Fruit fly (Drosophila melanogaster) whole organism, wandering third instar larva: Measurements from ENCODE around the gene CG8539.

Experiments used
- Abd-B ChIP-seq: fragments of >200 bp; optimal IDR thresholded peaks from 2 replicates; lab custom pipeline; 2017; ENCODE audit warnings: missing biosample characterization, missing genetic modification characterization
- Mio ChIP-seq: sonication (Bioruptor generic); optimal IDR thresholded peaks from 2 replicates; lab custom pipeline; 2016; ENCODE audit warnings: missing biosample characterization, missing genetic modification characterization
- OdsH ChIP-seq: fragments of 200-800 bp; sonication (Bioruptor generic); optimal IDR thresholded peaks from 2 replicates; lab custom pipeline; 2016; ENCODE audit warnings: missing biosample characterization, mild to moderate bottlenecking, missing genetic modification characterization
- Rel ChIP-seq, 2 experiments: fragments of 200-800 bp; sonication (Bioruptor generic) in 1 of 2; optimal IDR thresholded peaks; 2 replicates in 1 of 2; 3 replicates in 1 of 2; lab custom pipeline; 2016 to 2019; ENCODE audit warnings: mild to moderate bottlenecking in 2 of 2, missing biosample characterization in 2 of 2, missing genetic modification characterization in 2 of 2, moderate library complexity in 1 of 2
- jim ChIP-seq: fragments of 175-275, 200-325 bp; sonication (Bioruptor generic); optimal IDR thresholded peaks from 2 replicates; lab custom pipeline; 2016; ENCODE audit warnings: missing biosample characterization, mild to moderate bottlenecking, missing genetic modification characterization
- pan ChIP-seq: fragments of >200 bp; optimal IDR thresholded peaks from 2 replicates; lab custom pipeline; 2017
- sage ChIP-seq: fragments of 200-800 bp; sonication (Bioruptor generic); optimal IDR thresholded peaks from 2 replicates; lab custom pipeline; 2016; ENCODE audit warnings: missing biosample characterization, mild to moderate bottlenecking, missing genetic modification characterization
- usp ChIP-seq: fragments of >200 bp; optimal IDR thresholded peaks from 2 replicates; lab custom pipeline; 2017; ENCODE audit warnings: missing biosample characterization, missing genetic modification characterization

DNA sequence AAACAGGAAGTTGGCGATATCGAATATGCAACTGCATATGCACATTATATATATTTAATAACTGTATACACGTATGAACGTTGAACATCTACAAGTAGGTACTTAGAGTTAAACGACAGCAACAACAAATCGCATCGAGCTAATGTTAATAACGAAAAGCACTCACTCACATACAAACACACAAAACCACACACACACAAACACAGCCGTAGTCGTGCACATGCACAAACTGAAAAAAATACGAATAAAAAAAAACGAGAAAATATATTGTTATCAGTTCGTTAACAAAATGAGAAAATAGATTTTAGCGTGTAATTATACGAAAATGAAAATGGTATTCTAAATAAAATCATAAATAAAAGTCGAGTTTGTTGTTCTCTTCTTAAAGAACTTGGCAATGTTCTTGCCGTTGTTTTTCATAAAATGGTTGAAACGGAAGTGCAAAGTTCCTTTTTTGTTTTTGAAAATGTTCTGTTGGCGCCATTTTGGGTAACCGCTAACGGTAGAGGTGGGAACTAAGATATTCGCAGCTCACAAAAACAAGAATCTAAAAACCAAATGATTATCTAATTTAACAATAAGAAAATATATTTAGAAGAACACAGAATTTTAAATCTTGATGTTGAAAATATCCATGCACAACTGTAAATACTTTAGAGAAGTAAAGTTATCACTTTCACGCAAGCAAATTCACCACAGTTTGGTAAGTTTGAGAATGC is 29.2 kb upstream of the CG8539 start:
- TF ChIP-seq OdsH (no peak), jim (no peak), Abd-B (GFP tag; lab: Kevin White, UChicago) (no peak), Mio (no peak), pan (lab: Kevin White, UChicago) (no peak), sage (GFP tag; lab: Kevin White, UChicago) (no peak), Rel (GFP tag; optimal IDR thresholded peaks at IDR 0.05; lab: Kevin White, UChicago) (no peak), Rel (tag; optimal IDR thresholded peaks at IDR 0.05; lab: Kevin White, UChicago) (no peak), usp (no peak)
